Worm (Caenorhabditis elegans): ENCODE measurements around the gene Y60A9A.1.

ce11 chrX:14424186-14424585, 47.1 kb upstream of the Y60A9A.1 start:
- no peak for TF ChIP-seq elt-2 (tag; optimal IDR thresholded peaks at IDR 0.05)
- no peak for TF ChIP-seq mdl-1 (tag; optimal IDR thresholded peaks at IDR 0.05)
